Fruit fly (Drosophila melanogaster) whole organism, embryonic: Measurements from ENCODE around the gene CG13481.

Source experiments
- ATbp ChIP-seq: fragments of 200-800 bp; sonication (Bioruptor generic); optimal IDR thresholded peaks from 2 replicates; lab custom pipeline; 2017; ENCODE audit warnings: missing biosample characterization, mild to moderate bottlenecking, missing genetic modification characterization, missing genetic modification reagents
- Aef1 ChIP-seq: fragments of 200-800 bp; sonication (Bioruptor generic); IDR thresholded peaks from 3 replicates; pipeline ENCODE4 v1.3.6; 2022; ENCODE audit warnings: missing biosample characterization, missing genetic modification characterization
- Blimp-1 ChIP-seq: fragments of 200-800 bp; sonication (Bioruptor generic); optimal IDR thresholded peaks from 3 replicates; lab custom pipeline; 2018; ENCODE audit warnings: missing biosample characterization, missing genetic modification characterization, mild to moderate bottlenecking, moderate library complexity, missing genetic modification reagents
- CG10462 ChIP-seq: fragments of 200-800 bp; sonication (Bioruptor generic); optimal IDR thresholded peaks from 2 replicates; lab custom pipeline; 2016; ENCODE audit warnings: missing biosample characterization, missing genetic modification characterization
- CG11398 ChIP-seq: fragments of 200-800 bp; sonication (Bioruptor generic); optimal IDR thresholded peaks from 2 replicates; lab custom pipeline; 2016; ENCODE audit warnings: missing biosample characterization, missing genetic modification characterization
- CG11696 ChIP-seq: fragments of 200-800 bp; sonication (Bioruptor generic); IDR thresholded peaks from 2 replicates; pipeline ENCODE4 v1.3.6; 2022; ENCODE audit warnings: missing biosample characterization, missing genetic modification characterization
- CG12219 ChIP-seq: fragments of 200-800 bp; sonication (Bioruptor generic); optimal IDR thresholded peaks from 3 replicates; lab custom pipeline; 2018; ENCODE audit warnings: missing biosample characterization, mild to moderate bottlenecking, missing genetic modification characterization
- CG15479 ChIP-seq: fragments of 200-800 bp; sonication (Bioruptor generic); optimal IDR thresholded peaks from 3 replicates; lab custom pipeline; 2019; ENCODE audit warnings: missing biosample characterization, mild to moderate bottlenecking, missing genetic modification characterization, moderate library complexity
- CG15696 ChIP-seq: fragments of 200-800 bp; sonication (Bioruptor generic); optimal IDR thresholded peaks from 2 replicates; lab custom pipeline; 2019; ENCODE audit warnings: missing biosample characterization, mild to moderate bottlenecking, missing genetic modification characterization, moderate library complexity
- CG1603 ChIP-seq: fragments of 200-800 bp; sonication (Bioruptor generic); optimal IDR thresholded peaks from 2 replicates; lab custom pipeline; 2019; ENCODE audit warnings: missing biosample characterization, mild to moderate bottlenecking, missing genetic modification characterization, moderate library complexity
- CG16815 ChIP-seq: fragments of 200-800 bp; sonication (Bioruptor generic); optimal IDR thresholded peaks from 3 replicates; lab custom pipeline; 2017; ENCODE audit warnings: missing biosample characterization, mild to moderate bottlenecking, missing genetic modification characterization
- CG17385 ChIP-seq: fragments of 200-800 bp; sonication (Bioruptor generic); optimal IDR thresholded peaks from 3 replicates; lab custom pipeline; 2018; ENCODE audit warnings: missing biosample characterization, mild to moderate bottlenecking, missing genetic modification characterization
- CG17568 ChIP-seq: fragments of 200-800 bp; sonication (Bioruptor generic); optimal IDR thresholded peaks from 2 replicates; lab custom pipeline; 2018; ENCODE audit warnings: missing biosample characterization, mild to moderate bottlenecking, missing genetic modification characterization, moderate library complexity
- CG18262 ChIP-seq: fragments of 200-800 bp; optimal IDR thresholded peaks from 3 replicates; lab custom pipeline; 2019; ENCODE audit warnings: missing biosample characterization, mild to moderate bottlenecking, missing genetic modification characterization, moderate library complexity
- CG32532 ChIP-seq: fragments of 200-800 bp; sonication (Bioruptor generic); IDR thresholded peaks from 2 replicates; pipeline ENCODE4 v1.3.6; 2022; ENCODE audit warnings: missing biosample characterization, missing genetic modification characterization
- CG34376 ChIP-seq: fragments of 200-800 bp; sonication (Bioruptor generic); optimal IDR thresholded peaks from 2 replicates; lab custom pipeline; 2018; ENCODE audit warnings: missing biosample characterization, mild to moderate bottlenecking, missing genetic modification characterization
- CG43689 ChIP-seq: fragments of 200-800 bp; sonication (Bioruptor generic); IDR thresholded peaks from 2 replicates; pipeline ENCODE4 v1.3.6; 2022; ENCODE audit warnings: missing biosample characterization, missing genetic modification characterization
- CG4424 ChIP-seq: fragments of 200-800 bp; sonication (Bioruptor generic); optimal IDR thresholded peaks from 3 replicates; lab custom pipeline; 2016; ENCODE audit warnings: missing biosample characterization, missing genetic modification characterization
- CG6683 ChIP-seq: fragments of 200-800 bp; sonication (Bioruptor generic); optimal IDR thresholded peaks from 2 replicates; lab custom pipeline; 2017; ENCODE audit warnings: missing biosample characterization, mild to moderate bottlenecking, missing genetic modification characterization, missing genetic modification reagents
- CG7963 ChIP-seq: fragments of 200-800 bp; sonication (Bioruptor generic); IDR thresholded peaks from 3 replicates; pipeline ENCODE4 v1.3.6; 2022; ENCODE audit warnings: missing biosample characterization, missing genetic modification characterization; ENCODE audit not compliant: partially characterized antibody
- CG8765 ChIP-seq: fragments of 200-800 bp; sonication (Bioruptor generic); IDR thresholded peaks from 2 replicates; pipeline ENCODE4 v1.3.6; 2022; ENCODE audit warnings: missing biosample characterization, missing genetic modification characterization
- CG8924 ChIP-seq: fragments of 200-800 bp; optimal IDR thresholded peaks from 3 replicates; lab custom pipeline; 2019; ENCODE audit warnings: missing biosample characterization, mild to moderate bottlenecking, missing genetic modification characterization, moderate library complexity
- CTCF ChIP-seq: fragments of 200-800 bp; sonication (Bioruptor generic); optimal IDR thresholded peaks from 2 replicates; lab custom pipeline; 2017; ENCODE audit warnings: missing biosample characterization, mild to moderate bottlenecking, missing genetic modification characterization, moderate library complexity
- Camta ChIP-seq: fragments of 200-800 bp; sonication (Bioruptor generic); optimal IDR thresholded peaks from 2 replicates; lab custom pipeline; 2016; ENCODE audit warnings: missing biosample characterization, missing genetic modification characterization
- Dip2 ChIP-seq: fragments of 200-800 bp; sonication (Bioruptor generic); IDR thresholded peaks from 2 replicates; pipeline ENCODE4 v1.3.6; 2022; ENCODE audit warnings: missing biosample characterization, missing genetic modification characterization
- Fer3 ChIP-seq: fragments of 200-800 bp; sonication (Bioruptor generic); optimal IDR thresholded peaks from 2 replicates; lab custom pipeline; 2018; ENCODE audit warnings: missing biosample characterization, mild to moderate bottlenecking, missing genetic modification characterization, moderate library complexity
- GATAe ChIP-seq: fragments of 200-800 bp; sonication (Bioruptor generic); conservative IDR thresholded peaks from 2 replicates; pipeline ENCODE4 v1.3.6; 2022; ENCODE audit warnings: missing biosample characterization, missing genetic modification characterization
- HHEX ChIP-seq: fragments of 200-800 bp; sonication (Bioruptor generic); optimal IDR thresholded peaks from 3 replicates; lab custom pipeline; 2017; ENCODE audit warnings: missing biosample characterization, mild to moderate bottlenecking, missing genetic modification characterization, missing genetic modification reagents
- NC2α ChIP-seq: fragments of 200-800 bp; sonication (Bioruptor generic); optimal IDR thresholded peaks from 2 replicates; lab custom pipeline; 2016; ENCODE audit warnings: missing biosample characterization, missing genetic modification characterization
- Neu2 ChIP-seq: fragments of 200-800 bp; sonication (Bioruptor generic); optimal IDR thresholded peaks from 3 replicates; lab custom pipeline; 2016; ENCODE audit warnings: missing biosample characterization, missing genetic modification characterization, borderline replicate concordance
- Sry-δ ChIP-seq: fragments of 200-800 bp; sonication (Bioruptor generic); optimal IDR thresholded peaks from 2 replicates; lab custom pipeline; 2016; ENCODE audit warnings: missing biosample characterization, missing genetic modification characterization
- Stat92E ChIP-seq, 3 experiments: fragments of >200 bp in 2 of 3; fragments of 200-800 bp in 1 of 3; sonication (Bioruptor generic) in 1 of 3; optimal IDR thresholded peaks; 2 replicates each; lab custom pipeline; 2017 to 2019; ENCODE audit warnings: missing biosample characterization in 3 of 3, missing genetic modification characterization in 3 of 3, mild to moderate bottlenecking in 1 of 3, moderate library complexity in 1 of 3
- Xrp1 ChIP-seq: fragments of 200-800 bp; sonication (Bioruptor generic); IDR thresholded peaks from 2 replicates; pipeline ENCODE4 v1.3.6; 2022; ENCODE audit warnings: missing biosample characterization, missing genetic modification characterization
- ab ChIP-seq: fragments of 200-800 bp; sonication (Bioruptor generic); optimal IDR thresholded peaks from 2 replicates; lab custom pipeline; 2016; ENCODE audit warnings: missing biosample characterization, missing genetic modification characterization
- ac ChIP-seq: fragments of 200-800 bp; sonication (Bioruptor generic); optimal IDR thresholded peaks from 3 replicates; lab custom pipeline; 2017; ENCODE audit warnings: missing biosample characterization, mild to moderate bottlenecking, missing genetic modification characterization
- ase ChIP-seq: fragments of 200-800 bp; sonication (Bioruptor generic); IDR thresholded peaks from 3 replicates; pipeline ENCODE4 v1.3.6; 2022; ENCODE audit warnings: missing biosample characterization, missing genetic modification characterization
- chif ChIP-seq, 2 experiments: fragments of 200-800 bp; sonication (Bioruptor generic); optimal IDR thresholded peaks; 3 replicates each; lab custom pipeline; 2016; ENCODE audit warnings: missing biosample characterization in 2 of 2, missing genetic modification characterization in 2 of 2
- chn ChIP-seq: fragments of 200-800 bp; sonication (Bioruptor generic); optimal IDR thresholded peaks from 2 replicates; lab custom pipeline; 2016; ENCODE audit warnings: missing biosample characterization, missing genetic modification characterization
- crc ChIP-seq: fragments of 200-800 bp; sonication (Bioruptor generic); optimal IDR thresholded peaks from 2 replicates; lab custom pipeline; 2016; ENCODE audit warnings: missing biosample characterization, missing genetic modification characterization
- fu2 ChIP-seq: fragments of 200-800 bp; sonication (Bioruptor generic); optimal IDR thresholded peaks from 2 replicates; lab custom pipeline; 2016; ENCODE audit warnings: missing biosample characterization, missing genetic modification characterization
- gem ChIP-seq: fragments of 200-800 bp; sonication (Bioruptor generic); optimal IDR thresholded peaks from 2 replicates; lab custom pipeline; 2019; ENCODE audit warnings: missing biosample characterization, mild to moderate bottlenecking, missing genetic modification characterization, moderate library complexity
- hbn ChIP-seq: fragments of 200-800 bp; sonication (Bioruptor generic); IDR thresholded peaks from 2 replicates; pipeline ENCODE4 v1.3.6; 2022; ENCODE audit warnings: missing biosample characterization, missing genetic modification characterization; ENCODE audit not compliant: partially characterized antibody
- hkb ChIP-seq, 2 experiments: fragments of 200-800 bp in 1 of 2; fragments of >200 bp in 1 of 2; sonication (Bioruptor generic) in 1 of 2; IDR thresholded peaks in 1 of 2; optimal IDR thresholded peaks in 1 of 2; 2 replicates each; pipeline versions ENCODE4 v1.3.6 to Lab custom; 2017 to 2022; ENCODE audit warnings: missing biosample characterization in 1 of 2, missing genetic modification characterization in 1 of 2
- lbe ChIP-seq: fragments of 200-800 bp; sonication (Bioruptor generic); optimal IDR thresholded peaks from 2 replicates; lab custom pipeline; 2016; ENCODE audit warnings: missing biosample characterization, mild to moderate bottlenecking, missing genetic modification characterization
- lola ChIP-seq, 3 experiments: fragments of >200 bp in 2 of 3; fragments of 200-800 bp in 1 of 3; sonication (Bioruptor generic) in 1 of 3; optimal IDR thresholded peaks; 2 replicates each; lab custom pipeline; 2017 to 2019; ENCODE audit warnings: missing biosample characterization in 3 of 3, missing genetic modification characterization in 3 of 3, mild to moderate bottlenecking in 1 of 3, moderate library complexity in 1 of 3
- pho ChIP-seq: fragments of 200-800 bp; sonication (Bioruptor generic); optimal IDR thresholded peaks from 2 replicates; lab custom pipeline; 2016; ENCODE audit warnings: missing biosample characterization, missing genetic modification characterization
- sisA ChIP-seq: fragments of 200-800 bp; sonication (Bioruptor generic); IDR thresholded peaks from 2 replicates; pipeline ENCODE4 v1.3.6; 2022; ENCODE audit warnings: missing biosample characterization, missing genetic modification characterization
- so ChIP-seq: fragments of 200-800 bp; sonication (Bioruptor generic); IDR thresholded peaks from 3 replicates; pipeline ENCODE4 v1.3.6; 2022; ENCODE audit warnings: missing biosample characterization, missing genetic modification characterization
- twi ChIP-seq: fragments of 200-800 bp; optimal IDR thresholded peaks from 2 replicates; lab custom pipeline; 2019; ENCODE audit warnings: missing biosample characterization, mild to moderate bottlenecking, missing genetic modification characterization, moderate library complexity
- wor ChIP-seq: fragments of 200-800 bp; sonication (Bioruptor generic); IDR thresholded peaks from 2 replicates; pipeline ENCODE4 v1.3.6; 2022; ENCODE audit warnings: missing biosample characterization, missing genetic modification characterization

Gene CG13481

dm6 chr3L:14338886-14339285 is 30.6 kb downstream of the CG13481 start (continued):
- no peak for TF ChIP-seq HHEX
- TF ChIP-seq ab (GFP tag; lab: Kevin White, UChicago), result no peak
- no peak for TF ChIP-seq Stat92E (GFP tag; optimal IDR thresholded peaks at IDR 0.05; lab: Kevin White, UChicago)
- TF ChIP-seq CG32532 (GFP tag; lab: Robert Waterston, UW), result peak; percentile 53
- TF ChIP-seq CG6683 (GFP tag; lab: Kevin White, UChicago), result no peak
- no peak for TF ChIP-seq lbe (GFP tag; lab: Kevin White, UChicago)
- no peak for TF ChIP-seq CG11696 (GFP tag; lab: Robert Waterston, UW)
- TF ChIP-seq gem (tag; lab: Kevin White, UChicago), result peak; percentile 78
- TF ChIP-seq sisA (GFP tag; lab: Robert Waterston, UW), result peak; percentile 71; the same call in 1 of the 2 replicates
- TF ChIP-seq ac, result peak; percentile 39
- peak; percentile 89 for TF ChIP-seq CG8765
- TF ChIP-seq chif (GFP tag; optimal IDR thresholded peaks at IDR 0.05; lab: Kevin White, UChicago), result peak; percentile 72 to 79
- TF ChIP-seq CG8924 (tag; lab: Kevin White, UChicago), result peak; percentile 52
- no peak for TF ChIP-seq GATAe
- peak; percentile 26 for TF ChIP-seq NC2α (GFP tag; lab: Kevin White, UChicago)
- peak; percentile 36; the same call in 1 of the 3 replicates for TF ChIP-seq ase (GFP tag; lab: Robert Waterston, UW)
- peak; percentile 65 for TF ChIP-seq chn (GFP tag; lab: Kevin White, UChicago)
- peak; percentile 56 for TF ChIP-seq ATbp
- peak; percentile 58 for TF ChIP-seq CG12219 (GFP tag; lab: Kevin White, UChicago)
- TF ChIP-seq Camta (GFP tag; lab: Kevin White, UChicago), result peak; percentile 66
- TF ChIP-seq crc (GFP tag; lab: Kevin White, UChicago), result peak; percentile 47
- peak; percentile 41 for TF ChIP-seq Fer3 (tag; lab: Kevin White, UChicago)
- TF ChIP-seq so (GFP tag; lab: Robert Waterston, UW), result peak; percentile 54; the same call in 1 of the 3 replicates
- TF ChIP-seq hkb (optimal IDR thresholded peaks at IDR 0.05; lab: Kevin White, UChicago), result no peak
- TF ChIP-seq hkb (GFP tag; IDR thresholded peaks at IDR 0.05; lab: Robert Waterston, UW), result peak; percentile 47; the same call in 1 of the 2 replicates
- peak; percentile 87 for TF ChIP-seq CG1603 (tag; lab: Kevin White, UChicago)
- TF ChIP-seq CG34376 (GFP tag; lab: Kevin White, UChicago), result no peak
- peak in 1 of 3 experiments; percentile 39 for TF ChIP-seq lola (GFP tag; optimal IDR thresholded peaks at IDR 0.05; lab: Kevin White, UChicago)
- TF ChIP-seq CG4424 (GFP tag; lab: Kevin White, UChicago), result peak; percentile 72
- peak; percentile 32 for TF ChIP-seq CG15479 (GFP tag; lab: Kevin White, UChicago)
- peak; percentile 20 for TF ChIP-seq CG15696 (tag; lab: Kevin White, UChicago)
- TF ChIP-seq CG17385, result peak; percentile 53
- TF ChIP-seq CG43689 (GFP tag; lab: Robert Waterston, UW), result no peak; the same call in 1 of the 2 replicates
- TF ChIP-seq Neu2, result peak; percentile 68
- peak; percentile 43 for TF ChIP-seq CG16815 (GFP tag; lab: Kevin White, UChicago)
- TF ChIP-seq CG17568, result no peak
- TF ChIP-seq CG18262, result peak; percentile 63
- TF ChIP-seq hbn (GFP tag; lab: Robert Waterston, UW), result no peak
- peak; percentile 16 for TF ChIP-seq fu2
- TF ChIP-seq CG10462, result peak; percentile 32
- no peak for TF ChIP-seq twi
- no peak for TF ChIP-seq CG7963 (GFP tag; lab: Robert Waterston, UW)
- TF ChIP-seq CG11398 (GFP tag; lab: Kevin White, UChicago), result peak; percentile 57
- TF ChIP-seq wor (GFP tag; lab: Robert Waterston, UW), result 0 out of 2 replicates have a peak, but pooled peaks have one; percentile 23
- TF ChIP-seq pho (GFP tag; lab: Kevin White, UChicago), result peak; percentile 42
- TF ChIP-seq CTCF (GFP tag; lab: Kevin White, UChicago), result no peak
- TF ChIP-seq Blimp-1, result peak; percentile 61
- peak; percentile 45; the same call in 2 of the 3 replicates for TF ChIP-seq Aef1 (GFP tag; lab: Robert Waterston, UW)
- peak; percentile 35 for TF ChIP-seq Sry-δ (GFP tag; lab: Kevin White, UChicago)
- peak; percentile 88 for TF ChIP-seq Xrp1 (GFP tag; lab: Robert Waterston, UW)
- TF ChIP-seq Dip2 (GFP tag; lab: Robert Waterston, UW), result no peak
